Worm (Caenorhabditis elegans): ENCODE measurements around the gene K01A2.5.

K01A2.5 gene

DNA sequence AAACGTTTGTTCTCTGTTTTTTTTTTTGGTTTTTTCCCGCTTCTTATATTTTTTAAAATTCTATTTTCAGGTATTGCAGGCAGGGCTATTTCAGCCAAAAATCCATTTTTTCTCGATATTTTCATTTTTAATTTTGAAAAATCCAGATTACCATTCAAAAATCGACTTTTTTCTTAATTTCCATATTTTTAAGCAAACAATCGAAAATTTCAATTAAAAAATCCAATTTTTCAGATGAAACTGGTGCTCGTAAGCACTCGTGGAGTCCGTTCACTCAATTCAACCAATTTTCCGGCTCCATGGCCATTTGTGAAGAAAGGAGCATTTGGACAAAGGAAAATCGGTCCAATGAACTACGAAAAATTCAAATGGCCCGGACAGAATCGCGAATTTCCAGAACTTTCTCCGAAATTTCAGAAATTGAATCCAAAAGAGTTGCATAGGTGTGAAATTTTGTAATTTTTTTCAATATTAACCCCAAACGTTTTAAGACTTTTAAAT, 12.3 kb upstream of the K01A2.5 start, which contains the start of gene mrpl-41:
mrpl-41 (plus strand) TSS at position 235 of the 501 bp plus-strand sequence.
- TF ChIP-seq efl-1 (optimal IDR thresholded peaks at IDR 0.05) (no peak), efl-1 (GFP tag; optimal IDR thresholded peaks at IDR 0.05 in 1 of 2) (peak in 1 of 2 experiments; percentile 91), fkh-4 (tag; optimal IDR thresholded peaks at IDR 0.05; ENCODE audit: borderline replicate concordance) (no peak)

DNA sequence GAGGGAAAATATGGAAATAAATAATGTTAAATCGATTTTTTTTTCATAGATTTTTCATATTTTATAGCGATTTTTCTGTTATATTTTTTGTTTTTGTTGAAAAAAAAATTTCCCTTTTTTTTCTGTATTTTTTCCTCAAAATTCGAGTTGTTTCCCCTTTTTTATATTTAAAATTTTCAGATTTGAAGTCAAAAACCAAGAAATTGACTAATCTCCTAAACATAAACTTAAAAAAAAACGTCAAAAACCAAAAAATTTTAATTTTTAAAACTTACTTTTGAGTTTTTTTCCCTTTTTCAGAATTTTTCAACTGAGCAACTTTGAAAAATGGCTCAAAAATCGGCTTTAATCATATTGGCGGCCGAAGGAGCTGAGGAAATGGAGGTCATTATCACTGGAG, 10.8 kb upstream of the K01A2.5 start, which contains the start of gene djr-1.1:
djr-1.1 (plus strand) TSS at position 301 of the 400 bp plus-strand sequence.
- TF ChIP-seq lin-35 (GFP tag; optimal IDR thresholded peaks at IDR 0.05), result no peak
- no peak for TF ChIP-seq elt-2 (tag; optimal IDR thresholded peaks at IDR 0.05)
- no peak for TF ChIP-seq ceh-90 (tag; optimal IDR thresholded peaks at IDR 0.05)
- no peak for TF ChIP-seq ceh-8 (GFP tag; optimal IDR thresholded peaks at IDR 0.05)
- no peak for TF ChIP-seq nhr-90 (tag; optimal IDR thresholded peaks at IDR 0.05; ENCODE audit: poor library complexity)
- no peak for TF ChIP-seq hlh-4 (tag; optimal IDR thresholded peaks at IDR 0.05)
- TF ChIP-seq nhr-76 (tag; optimal IDR thresholded peaks at IDR 0.05), result no peak
- no peak for TF ChIP-seq blmp-1 (tag; optimal IDR thresholded peaks at IDR 0.05)
- no peak for TF ChIP-seq hpl-2 (GFP tag; optimal IDR thresholded peaks at IDR 0.05)
- no peak for TF ChIP-seq ztf-11 (tag; optimal IDR thresholded peaks at IDR 0.05)
- no peak for TF ChIP-seq egl-13 (tag; optimal IDR thresholded peaks at IDR 0.05)
- no peak for TF ChIP-seq efl-1 (optimal IDR thresholded peaks at IDR 0.05)
- no peak for TF ChIP-seq efl-1 (GFP tag; optimal IDR thresholded peaks at IDR 0.05 in 1 of 2)
- TF ChIP-seq nhr-12 (tag; optimal IDR thresholded peaks at IDR 0.05), result no peak
- no peak for TF ChIP-seq nhr-237 (tag; optimal IDR thresholded peaks at IDR 0.05)
- TF ChIP-seq nhr-19 (GFP tag; conservative IDR thresholded peaks at IDR 0.05), result no peak
- TF ChIP-seq ceh-82 (tag; optimal IDR thresholded peaks at IDR 0.05), result no peak
- TF ChIP-seq irx-1 (tag; optimal IDR thresholded peaks at IDR 0.05), result no peak
- no peak for TF ChIP-seq nhr-28 (tag; optimal IDR thresholded peaks at IDR 0.05)
- no peak for TF ChIP-seq vab-15 (tag; optimal IDR thresholded peaks at IDR 0.05)
- TF ChIP-seq lin-13 (GFP tag; optimal IDR thresholded peaks at IDR 0.05), result no peak

DNA sequence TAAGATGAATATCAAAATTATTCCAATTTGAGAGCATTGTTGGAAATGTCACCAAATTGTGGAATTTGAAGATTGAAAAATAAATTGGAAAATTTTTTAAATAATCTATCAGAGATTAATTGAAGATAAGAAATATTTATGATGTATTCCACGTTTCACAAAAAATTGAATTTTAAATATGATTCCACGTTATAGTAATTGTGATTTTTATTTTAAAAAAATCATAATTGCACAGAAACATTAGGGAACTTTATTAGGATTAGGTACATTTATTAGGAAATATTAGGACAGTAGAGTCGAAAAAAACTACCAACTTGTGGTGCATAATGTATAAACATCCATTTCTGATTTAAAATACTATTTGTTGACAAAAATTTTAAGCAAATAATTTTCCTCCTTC, 6.5 kb upstream of the K01A2.5 start, which contains the start of gene B0432.11:
B0432.11 (minus strand) TSS at position 101 of the 400 bp plus-strand sequence.
- TF ChIP-seq nhr-85 (tag) (no peak), lsy-2 (tag; optimal IDR thresholded peaks at IDR 0.05) (no peak), unc-98 (GFP tag; IDR thresholded peaks at IDR 0.05) (no peak), fkh-10 (GFP tag; optimal IDR thresholded peaks at IDR 0.05) (no peak), elt-2 (tag; optimal IDR thresholded peaks at IDR 0.05) (no peak), ama-1 (optimal IDR thresholded peaks at IDR 0.05) (no peak), unc-130 (tag; optimal IDR thresholded peaks at IDR 0.05) (no peak), tbx-2 (tag; optimal IDR thresholded peaks at IDR 0.05) (no peak), sptf-1 (tag; optimal IDR thresholded peaks at IDR 0.05) (no peak), nhr-84 (tag; optimal IDR thresholded peaks at IDR 0.05) (no peak), nhr-19 (GFP tag; conservative IDR thresholded peaks at IDR 0.05) (no peak), lin-13 (GFP tag; optimal IDR thresholded peaks at IDR 0.05) (no peak), ces-1 (GFP tag; optimal IDR thresholded peaks at IDR 0.05) (no peak), mef-2 (tag; optimal IDR thresholded peaks at IDR 0.05) (no peak), hpl-2 (GFP tag; optimal IDR thresholded peaks at IDR 0.05) (no peak), nhr-12 (tag; optimal IDR thresholded peaks at IDR 0.05) (no peak), nhr-71 (tag; optimal IDR thresholded peaks at IDR 0.05) (no peak)

DNA sequence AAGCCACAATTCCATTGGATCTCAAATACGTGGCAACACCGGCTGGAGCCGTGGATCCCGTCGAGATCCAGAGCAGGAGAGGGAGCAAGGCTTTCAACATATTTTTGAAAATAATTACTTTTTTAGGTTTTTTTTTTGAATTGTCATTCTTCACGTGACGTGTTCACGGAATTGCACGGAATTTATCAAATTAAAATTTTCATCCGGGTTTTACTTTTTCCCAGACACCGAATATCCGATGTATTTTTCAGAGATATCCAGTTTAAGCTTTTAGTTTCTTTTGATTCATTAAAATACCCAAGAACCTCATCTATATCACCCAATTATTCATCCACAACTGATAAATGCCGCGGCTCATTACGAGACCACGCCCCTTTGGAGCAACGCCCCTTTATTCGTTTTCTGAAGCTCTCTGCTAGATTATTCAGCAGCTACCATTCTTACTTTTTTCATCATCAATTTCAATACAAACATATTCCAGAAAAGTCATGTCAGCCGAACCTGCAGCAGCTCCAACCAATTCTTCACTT, 4.1 kb upstream of the K01A2.5 start, which contains the start of the genes clec-117 and B0432.1:
clec-117 (minus strand) TSS at position 101 of the 530 bp plus-strand sequence.
B0432.1 (plus strand) TSS at position 480 of the 530 bp plus-strand sequence.
- TF ChIP-seq pag-3 (tag; optimal IDR thresholded peaks at IDR 0.05; ENCODE audit: borderline replicate concordance, insufficient read depth) (no peak), lin-15B (tag; optimal IDR thresholded peaks at IDR 0.05) (no peak), unc-30 (tag; optimal IDR thresholded peaks at IDR 0.05) (no peak), nhr-12 (tag; optimal IDR thresholded peaks at IDR 0.05) (no peak), C34B4.2 (tag; optimal IDR thresholded peaks at IDR 0.05) (no peak), lin-39 (tag; optimal IDR thresholded peaks at IDR 0.05) (no peak), C04F5.9 (tag; optimal IDR thresholded peaks at IDR 0.05) (no peak), ceh-88 (GFP tag; IDR thresholded peaks at IDR 0.05) (no peak), isw-1 (GFP tag; IDR thresholded peaks at IDR 0.05) (no peak), fkh-10 (GFP tag; optimal IDR thresholded peaks at IDR 0.05) (no peak), dpl-1 (GFP tag; optimal IDR thresholded peaks at IDR 0.05) (no peak), hpl-2 (GFP tag; optimal IDR thresholded peaks at IDR 0.05) (no peak), ces-1 (GFP tag; optimal IDR thresholded peaks at IDR 0.05) (no peak)
